Worm (Caenorhabditis elegans): ENCODE data around the gene srw-3.

srw-3 gene

DNA sequence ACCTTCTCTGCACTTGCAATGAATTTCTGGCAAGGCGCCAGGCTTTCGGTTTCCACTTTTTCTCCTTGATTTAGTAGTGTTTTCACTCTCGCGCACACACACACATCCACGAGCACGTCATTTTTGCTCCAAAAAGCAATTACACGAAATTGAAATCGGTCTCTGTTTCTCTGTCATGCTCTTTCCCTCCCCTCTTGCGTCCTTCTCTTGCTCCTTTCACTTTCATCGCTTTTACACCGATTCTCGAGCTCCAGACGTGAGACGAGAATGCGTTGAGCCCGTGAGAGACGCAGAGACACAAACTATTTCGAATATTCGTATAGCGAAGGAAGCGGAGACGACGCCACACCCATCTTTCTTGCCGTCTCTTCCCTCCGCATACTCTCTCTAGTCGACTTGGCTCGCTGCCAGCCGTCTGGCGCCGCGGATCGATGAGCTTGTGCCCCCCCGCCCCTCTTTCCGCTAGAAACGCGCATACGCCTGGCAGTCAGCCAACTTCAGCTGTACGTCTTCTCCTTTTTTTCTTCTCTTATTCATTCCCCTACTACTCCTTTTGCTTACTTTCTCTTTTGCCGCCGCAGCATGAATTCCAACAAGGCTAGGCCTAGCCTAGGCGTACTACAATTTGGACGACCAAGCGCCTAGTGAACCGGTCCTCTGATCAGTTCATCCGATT, 22.7 kb downstream of the srw-3 start (continued):
- TF ChIP-seq snpc-4 (GFP tag; optimal IDR thresholded peaks at IDR 0.05) (no peak), snpc-4 (tag; optimal IDR thresholded peaks at IDR 0.05) (peak in 2 of 4 experiments; percentile 22 to 54), hlh-26 (GFP tag; conservative IDR thresholded peaks at IDR 0.05) (no peak), cebp-1 (GFP tag; IDR thresholded peaks at IDR 0.05) (no peak), cebp-1 (tag; optimal IDR thresholded peaks at IDR 0.05) (peak; percentile 80), snpc-1.3 (tag; optimal IDR thresholded peaks at IDR 0.05; ENCODE audit: insufficient read depth) (no peak), hmg-1.2 (GFP tag; IDR thresholded peaks at IDR 0.05) (peak; percentile 84), F39B2.1 (GFP tag; IDR thresholded peaks at IDR 0.05) (no peak), attf-3 (GFP tag; conservative IDR thresholded peaks at IDR 0.05) (no peak), nhr-80 (tag; optimal IDR thresholded peaks at IDR 0.05) (peak; percentile 63), egrh-3 (GFP tag; IDR thresholded peaks at IDR 0.05) (peak; percentile 78; the same call in 1 of the 2 replicates), attf-5 (GFP tag; optimal IDR thresholded peaks at IDR 0.05) (peak; percentile 53), let-526 (GFP tag; IDR thresholded peaks at IDR 0.05) (no peak), ceh-27 (GFP tag; optimal IDR thresholded peaks at IDR 0.05) (peak; percentile 48), nhr-179 (tag; optimal IDR thresholded peaks at IDR 0.05) (no peak), F37B4.10 (GFP tag; IDR thresholded peaks at IDR 0.05) (no peak), chd-7 (tag; optimal IDR thresholded peaks at IDR 0.05) (peak; percentile 39), lin-40 (tag; optimal IDR thresholded peaks at IDR 0.05) (peak; percentile 83), B0336.3 (GFP tag; IDR thresholded peaks at IDR 0.05) (no peak), ceh-91 (GFP tag; IDR thresholded peaks at IDR 0.05) (no peak), atf-7 (tag; optimal IDR thresholded peaks at IDR 0.05) (peak; percentile 81), nfyb-1 (GFP tag; IDR thresholded peaks at IDR 0.05) (peak; percentile 74; the same call in 1 of the 2 replicates), ceh-79 (tag; optimal IDR thresholded peaks at IDR 0.05) (no peak), ztf-22 (GFP tag; optimal IDR thresholded peaks at IDR 0.05) (no peak), lir-1 (GFP tag; conservative IDR thresholded peaks at IDR 0.05) (no peak)

DNA sequence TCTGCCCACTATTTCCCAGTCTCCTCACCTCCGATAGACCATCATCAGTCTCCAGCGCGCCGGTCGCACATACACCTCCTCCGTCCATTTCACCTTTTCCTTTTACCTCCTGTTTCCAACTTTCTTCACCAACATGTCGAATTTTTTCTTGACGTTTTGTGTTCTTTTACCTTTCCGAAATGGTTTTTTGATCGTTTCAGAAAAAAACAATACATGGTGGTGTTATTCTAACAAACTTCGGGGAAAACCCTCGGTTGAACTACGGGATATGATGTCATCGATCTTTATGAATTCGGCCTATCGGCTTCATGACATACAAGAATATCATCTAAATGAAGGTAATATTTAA, 23.2 kb downstream of the srw-3 start, which contains the start of gene Y97E10C.1:
Gene Y97E10C.1, plus strand, starts transcription at position 201 of the 349 bp plus-strand sequence.
- no peak for TF ChIP-seq lin-35 (GFP tag; optimal IDR thresholded peaks at IDR 0.05)
- no peak for TF ChIP-seq repo-1 (tag; optimal IDR thresholded peaks at IDR 0.05)
- no peak for TF ChIP-seq mes-4 (tag; optimal IDR thresholded peaks at IDR 0.05)
- no peak for TF ChIP-seq ama-1 (optimal IDR thresholded peaks at IDR 0.05)
- no peak for TF ChIP-seq ama-1 (GFP tag; optimal IDR thresholded peaks at IDR 0.05)
- no peak for TF ChIP-seq madf-10 (tag; optimal IDR thresholded peaks at IDR 0.05)
- TF ChIP-seq F33H1.4 (GFP tag; IDR thresholded peaks at IDR 0.05) = no peak
- no peak for TF ChIP-seq B0035.1 (tag; optimal IDR thresholded peaks at IDR 0.05)
- TF ChIP-seq ztf-22 (GFP tag; optimal IDR thresholded peaks at IDR 0.05) = no peak

DNA sequence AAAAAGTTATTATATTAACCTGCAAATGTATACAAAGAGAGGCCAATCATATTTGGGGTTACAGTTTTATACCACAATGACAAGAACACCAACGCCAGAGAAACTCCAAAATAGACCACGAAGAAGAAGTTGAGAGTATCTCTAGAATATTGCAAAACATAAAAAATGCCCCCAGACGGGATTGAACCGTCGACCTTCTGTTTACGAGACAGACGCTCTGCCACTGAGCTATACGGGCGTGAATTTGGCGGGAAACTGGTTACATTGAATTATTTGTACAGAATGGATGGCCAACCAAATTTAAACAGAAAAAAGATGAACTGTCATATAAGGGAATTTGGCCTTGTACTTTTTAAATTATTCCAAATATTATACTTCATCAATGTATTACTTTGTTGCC, 25.1 kb downstream of the srw-3 start:
- no peak for TF ChIP-seq cebp-1 (GFP tag; IDR thresholded peaks at IDR 0.05)
- peak; percentile 47 for TF ChIP-seq cebp-1 (tag; optimal IDR thresholded peaks at IDR 0.05)
- peak; percentile 35 for TF ChIP-seq nhr-90 (tag; optimal IDR thresholded peaks at IDR 0.05)
- no peak for TF ChIP-seq gei-17 (GFP tag; optimal IDR thresholded peaks at IDR 0.05)
- 0 out of 2 replicates have a peak, but pooled peaks have one; percentile 24 for TF ChIP-seq ztf-28 (GFP tag; IDR thresholded peaks at IDR 0.05)
- TF ChIP-seq B0336.3 (GFP tag; IDR thresholded peaks at IDR 0.05) = 0 out of 2 replicates have a peak, but pooled peaks have one; percentile 18
- TF ChIP-seq Y56A3A.18 (GFP tag; IDR thresholded peaks at IDR 0.05) = no peak
- no peak for TF ChIP-seq sptf-2 (GFP tag; optimal IDR thresholded peaks at IDR 0.05)
- TF ChIP-seq chd-7 (tag; optimal IDR thresholded peaks at IDR 0.05) = peak; percentile 32
- peak; percentile 8; the same call in 1 of the 2 replicates for TF ChIP-seq F33H1.4 (GFP tag; IDR thresholded peaks at IDR 0.05)
- TF ChIP-seq snpc-3.4 (tag; optimal IDR thresholded peaks at IDR 0.05) = peak; percentile 30
- TF ChIP-seq D2030.7 (GFP tag; IDR thresholded peaks at IDR 0.05) = peak; percentile 46; the same call in 1 of the 2 replicates
- TF ChIP-seq B0261.1 (tag; optimal IDR thresholded peaks at IDR 0.05) = peak; percentile 76
- TF ChIP-seq ceh-27 (GFP tag; optimal IDR thresholded peaks at IDR 0.05) = peak; percentile 22
- no peak for TF ChIP-seq F37B4.10 (GFP tag; IDR thresholded peaks at IDR 0.05)
- no peak for TF ChIP-seq ZK185.1 (tag; optimal IDR thresholded peaks at IDR 0.05; ENCODE audit: poor library complexity, severe bottlenecking)
- TF ChIP-seq hmg-1.2 (GFP tag; IDR thresholded peaks at IDR 0.05) = peak; percentile 42; the same call in 1 of the 2 replicates
- TF ChIP-seq lin-35 (GFP tag; optimal IDR thresholded peaks at IDR 0.05) = no peak
- TF ChIP-seq snpc-4 (GFP tag; optimal IDR thresholded peaks at IDR 0.05) = peak; percentile 27
- peak in 1 of 4 experiments; percentile 52 for TF ChIP-seq snpc-4 (tag; optimal IDR thresholded peaks at IDR 0.05)
- TF ChIP-seq ztf-26 (tag; optimal IDR thresholded peaks at IDR 0.05) = no peak
- TF ChIP-seq madf-6 (GFP tag; IDR thresholded peaks at IDR 0.05) = peak; percentile 44; the same call in 1 of the 2 replicates

Measured in whole organism, young adult.